Worm (Caenorhabditis elegans) whole organism, young adult: ENCODE measurements around the gene C26G2.2.

ENCODE experiments used
- B0035.1 ChIP-seq: sonication (generic microtip); optimal IDR thresholded peaks from 2 replicates; lab custom pipeline; 2016; ENCODE audit warnings: missing genetic modification characterization, mild to moderate bottlenecking, missing compliant biosample characterization, missing genotype, missing genetic modification reagents
- F55B11.4 ChIP-seq: sonication (generic microtip); optimal IDR thresholded peaks from 2 replicates; lab custom pipeline; 2016; ENCODE audit warnings: missing compliant biosample characterization, missing genetic modification characterization, borderline replicate concordance; ENCODE audit not compliant: insufficient read depth
- ama-1 ChIP-seq, 3 experiments: fragments of 150-350 bp in 1 of 3; sonication (generic microtip) in 2 of 3; optimal IDR thresholded peaks; 2 replicates each; lab custom pipeline; 2014 to 2018; ENCODE audit warnings: missing biosample characterization in 2 of 3, missing genetic modification characterization in 2 of 3, missing genetic modification reagents in 2 of 3
- bed-2 ChIP-seq: fragments of 200-800 bp; sonication (Bioruptor generic); IDR thresholded peaks from 2 replicates; pipeline ENCODE4 v1.3.6; 2022; ENCODE audit warnings: missing genetic modification reagents, missing genetic modification characterization, missing compliant biosample characterization
- ceh-58 ChIP-seq: fragments of 200-800 bp; sonication (Bioruptor generic); IDR thresholded peaks from 2 replicates; pipeline ENCODE4 v1.3.6; 2022; ENCODE audit warnings: missing genetic modification characterization, missing compliant biosample characterization
- hmg-1.2 ChIP-seq: fragments of 200-800 bp; sonication (Bioruptor generic); IDR thresholded peaks from 2 replicates; pipeline ENCODE4 v1.3.6; 2022; ENCODE audit warnings: missing genetic modification reagents, missing genetic modification characterization, missing compliant biosample characterization
- hmg-20 ChIP-seq: fragments of 200-800 bp; sonication (Bioruptor generic); IDR thresholded peaks from 2 replicates; pipeline ENCODE4 v1.3.6; 2022; ENCODE audit warnings: missing genetic modification reagents, missing genetic modification characterization, missing compliant biosample characterization
- lin-26 ChIP-seq: fragments of 200-800 bp; sonication (Bioruptor generic); IDR thresholded peaks from 2 replicates; pipeline ENCODE4 v1.3.6; 2022; ENCODE audit warnings: missing genetic modification reagents, missing genetic modification characterization, missing compliant biosample characterization
- nfya-1 ChIP-seq: sonication (generic microtip); optimal IDR thresholded peaks from 2 replicates; lab custom pipeline; 2017; ENCODE audit warnings: antibody characterized with exemption, missing compliant biosample characterization, missing genetic modification characterization, borderline replicate concordance; ENCODE audit not compliant: insufficient read depth
- sptf-2 ChIP-seq: fragments of 200-800 bp; sonication (Bioruptor generic); optimal IDR thresholded peaks from 2 replicates; lab custom pipeline; 2018; ENCODE audit warnings: mild to moderate bottlenecking, missing genetic modification characterization, missing compliant biosample characterization

- TF ChIP-seq ceh-58 (no peak), ama-1 (optimal IDR thresholded peaks at IDR 0.05; lab: Kevin White, UChicago) (no peak), ama-1 (GFP tag; optimal IDR thresholded peaks at IDR 0.05; lab: Kevin White, UChicago) (no peak), hmg-20 (GFP tag; lab: Robert Waterston, UW) (no peak), hmg-1.2 (GFP tag; lab: Robert Waterston, UW) (no peak), B0035.1 (no peak), sptf-2 (GFP tag; lab: Kevin White, UChicago) (no peak), F55B11.4 (no peak), bed-2 (no peak), lin-26 (GFP tag; lab: Robert Waterston, UW) (no peak), nfya-1 (tag; lab: Kevin White, UChicago) (no peak)
Observed at ce11 chrX:14628816-14629215, 35.3 kb upstream of the C26G2.2 start, which contains the start of gene F54E4.2.
